Fruit fly (Drosophila melanogaster) whole organism, embryonic: ENCODE measurements around the gene Jarid2.

Experiments used
- Abd-B ChIP-seq: fragments of 200-800 bp; sonication (Bioruptor generic); optimal IDR thresholded peaks from 2 replicates; lab custom pipeline; 2018; ENCODE audit warnings: missing biosample characterization, mild to moderate bottlenecking, missing genetic modification characterization, moderate library complexity
- Adf1 ChIP-seq: fragments of 200-800 bp; sonication (Bioruptor generic); IDR thresholded peaks from 2 replicates; pipeline ENCODE4 v1.3.6; 2022; ENCODE audit warnings: missing biosample characterization, missing genetic modification characterization
- CG10431 ChIP-seq: fragments of 200-800 bp; sonication (Bioruptor generic); optimal IDR thresholded peaks from 3 replicates; lab custom pipeline; 2018; ENCODE audit warnings: missing biosample characterization, mild to moderate bottlenecking, missing genetic modification characterization
- CG12236 ChIP-seq: fragments of 200-800 bp; sonication (Bioruptor generic); optimal IDR thresholded peaks from 2 replicates; lab custom pipeline; 2016; ENCODE audit warnings: missing biosample characterization, missing genetic modification characterization
- CG14441 ChIP-seq: fragments of 200-800 bp; sonication (Bioruptor generic); IDR thresholded peaks from 2 replicates; pipeline ENCODE4 v1.3.6; 2022; ENCODE audit warnings: missing biosample characterization, missing genetic modification characterization
- CG15073 ChIP-seq: fragments of 200-800 bp; sonication (Bioruptor generic); optimal IDR thresholded peaks from 2 replicates; lab custom pipeline; 2016; ENCODE audit warnings: missing biosample characterization, missing genetic modification characterization
- CG16863 ChIP-seq: fragments of 200-800 bp; sonication (Bioruptor generic); optimal IDR thresholded peaks from 3 replicates; lab custom pipeline; 2016; ENCODE audit warnings: missing biosample characterization, missing genetic modification characterization
- CG17385 ChIP-seq: fragments of 200-800 bp; sonication (Bioruptor generic); optimal IDR thresholded peaks from 3 replicates; lab custom pipeline; 2018; ENCODE audit warnings: missing biosample characterization, mild to moderate bottlenecking, missing genetic modification characterization
- CG2120 ChIP-seq: fragments of 200-800 bp; sonication (Bioruptor generic); optimal IDR thresholded peaks from 3 replicates; lab custom pipeline; 2016; ENCODE audit warnings: missing biosample characterization, missing genetic modification characterization
- CG2199 ChIP-seq: fragments of 200-800 bp; sonication (Bioruptor generic); IDR thresholded peaks from 3 replicates; pipeline ENCODE4 v1.3.6; 2022; ENCODE audit warnings: missing biosample characterization, missing genetic modification characterization
- CG30020 ChIP-seq: fragments of 200-800 bp; optimal IDR thresholded peaks from 2 replicates; lab custom pipeline; 2019; ENCODE audit warnings: missing biosample characterization, mild to moderate bottlenecking, missing genetic modification characterization, moderate library complexity
- CG30431 ChIP-seq: fragments of 200-800 bp; sonication (Bioruptor generic); optimal IDR thresholded peaks from 2 replicates; lab custom pipeline; 2017; ENCODE audit warnings: missing biosample characterization, missing genetic modification characterization
- CG32532 ChIP-seq: fragments of 200-800 bp; sonication (Bioruptor generic); IDR thresholded peaks from 2 replicates; pipeline ENCODE4 v1.3.6; 2022; ENCODE audit warnings: missing biosample characterization, missing genetic modification characterization
- CG5953 ChIP-seq: fragments of 200-800 bp; sonication (Bioruptor generic); IDR thresholded peaks from 2 replicates; pipeline ENCODE4 v1.3.6; 2022; ENCODE audit warnings: missing biosample characterization, missing genetic modification characterization
- CG7372 ChIP-seq: fragments of 200-800 bp; sonication (Bioruptor generic); IDR thresholded peaks from 2 replicates; pipeline ENCODE4 v1.3.6; 2022; ENCODE audit warnings: missing biosample characterization, missing genetic modification characterization
- CG8359 ChIP-seq: fragments of 200-800 bp; sonication (Bioruptor generic); optimal IDR thresholded peaks from 2 replicates; lab custom pipeline; 2017; ENCODE audit warnings: missing biosample characterization, mild to moderate bottlenecking, missing genetic modification characterization, borderline replicate concordance
- CG8388 ChIP-seq: fragments of 200-800 bp; sonication (Bioruptor generic); optimal IDR thresholded peaks from 2 replicates; lab custom pipeline; 2019; ENCODE audit warnings: missing biosample characterization, mild to moderate bottlenecking, missing genetic modification characterization, moderate library complexity
- CG8944 ChIP-seq: fragments of 200-800 bp; sonication (Bioruptor generic); optimal IDR thresholded peaks from 3 replicates; lab custom pipeline; 2016; ENCODE audit warnings: missing biosample characterization, missing genetic modification characterization
- CG9797 ChIP-seq: fragments of 200-800 bp; sonication (Bioruptor generic); optimal IDR thresholded peaks from 3 replicates; lab custom pipeline; 2018; ENCODE audit warnings: missing biosample characterization, mild to moderate bottlenecking, missing genetic modification characterization
- Camta ChIP-seq: fragments of 200-800 bp; sonication (Bioruptor generic); optimal IDR thresholded peaks from 2 replicates; lab custom pipeline; 2016; ENCODE audit warnings: missing biosample characterization, missing genetic modification characterization
- Dbx ChIP-seq: fragments of 200-800 bp; sonication (Bioruptor generic); IDR thresholded peaks from 3 replicates; pipeline ENCODE4 v1.3.6; 2022; ENCODE audit warnings: missing biosample characterization, missing genetic modification characterization
- Dip2 ChIP-seq: fragments of 200-800 bp; sonication (Bioruptor generic); IDR thresholded peaks from 2 replicates; pipeline ENCODE4 v1.3.6; 2022; ENCODE audit warnings: missing biosample characterization, missing genetic modification characterization
- Dp ChIP-seq: fragments of 200-800 bp; sonication (Bioruptor generic); optimal IDR thresholded peaks from 2 replicates; lab custom pipeline; 2018; ENCODE audit warnings: missing biosample characterization, mild to moderate bottlenecking, missing genetic modification characterization, moderate library complexity
- E2f2 ChIP-seq: fragments of 200-800 bp; sonication (Bioruptor generic); IDR thresholded peaks from 2 replicates; pipeline ENCODE4 v1.3.6; 2022; ENCODE audit warnings: missing biosample characterization, missing genetic modification characterization
- ERR ChIP-seq: fragments of 200-800 bp; sonication (Bioruptor generic); optimal IDR thresholded peaks from 2 replicates; lab custom pipeline; 2016; ENCODE audit warnings: missing biosample characterization, missing genetic modification characterization
- HHEX ChIP-seq: fragments of 200-800 bp; sonication (Bioruptor generic); optimal IDR thresholded peaks from 3 replicates; lab custom pipeline; 2017; ENCODE audit warnings: missing biosample characterization, mild to moderate bottlenecking, missing genetic modification characterization, missing genetic modification reagents
- HmgZ ChIP-seq: fragments of 200-800 bp; sonication (Bioruptor generic); optimal IDR thresholded peaks from 2 replicates; lab custom pipeline; 2018; ENCODE audit warnings: missing biosample characterization, mild to moderate bottlenecking, missing genetic modification characterization
- Lim3 ChIP-seq: fragments of 200-800 bp; sonication (Bioruptor generic); IDR thresholded peaks from 2 replicates; pipeline ENCODE4 v1.3.6; 2022; ENCODE audit warnings: missing biosample characterization, missing genetic modification characterization
- Pdp1 ChIP-seq, 2 experiments: fragments of 200-800 bp; sonication (Bioruptor generic); optimal IDR thresholded peaks; 3 replicates each; lab custom pipeline; 2016; ENCODE audit warnings: missing biosample characterization in 2 of 2, missing genetic modification characterization in 2 of 2, mild to moderate bottlenecking in 1 of 2, moderate library complexity in 1 of 2
- TFAM ChIP-seq: fragments of 200-800 bp; sonication (Bioruptor generic); optimal IDR thresholded peaks from 2 replicates; lab custom pipeline; 2017; ENCODE audit warnings: missing biosample characterization, missing genetic modification characterization, inconsistent platforms
- Vsx1 ChIP-seq: fragments of 200-800 bp; sonication (Bioruptor generic); optimal IDR thresholded peaks from 2 replicates; lab custom pipeline; 2017; ENCODE audit warnings: missing biosample characterization, mild to moderate bottlenecking, missing genetic modification characterization, missing genetic modification reagents
- Xrp1 ChIP-seq: fragments of 200-800 bp; sonication (Bioruptor generic); IDR thresholded peaks from 2 replicates; pipeline ENCODE4 v1.3.6; 2022; ENCODE audit warnings: missing biosample characterization, missing genetic modification characterization
- YL-1 ChIP-seq: fragments of 200-800 bp; sonication (Bioruptor generic); optimal IDR thresholded peaks from 3 replicates; lab custom pipeline; 2017; ENCODE audit warnings: missing biosample characterization, mild to moderate bottlenecking, missing genetic modification characterization
- ac ChIP-seq: fragments of 200-800 bp; sonication (Bioruptor generic); optimal IDR thresholded peaks from 3 replicates; lab custom pipeline; 2017; ENCODE audit warnings: missing biosample characterization, mild to moderate bottlenecking, missing genetic modification characterization
- bab2 ChIP-seq: fragments of 200-800 bp; sonication (Bioruptor generic); optimal IDR thresholded peaks from 2 replicates; lab custom pipeline; 2016; ENCODE audit warnings: missing biosample characterization, missing genetic modification characterization
- cas ChIP-seq: fragments of 200-800 bp; sonication (Bioruptor generic); IDR thresholded peaks from 2 replicates; pipeline ENCODE4 v1.3.6; 2022; ENCODE audit warnings: missing biosample characterization, missing genetic modification characterization
- caup ChIP-seq: fragments of 200-800 bp; sonication (Bioruptor generic); optimal IDR thresholded peaks from 3 replicates; lab custom pipeline; 2017; ENCODE audit warnings: missing biosample characterization, mild to moderate bottlenecking, missing genetic modification characterization, moderate library complexity; ENCODE audit not compliant: severe bottlenecking
- dysf ChIP-seq: fragments of 200-800 bp; sonication (Bioruptor generic); IDR thresholded peaks from 3 replicates; pipeline ENCODE4 v1.3.6; 2022; ENCODE audit warnings: missing biosample characterization, missing genetic modification characterization
- gsb-n ChIP-seq: fragments of 200-800 bp; sonication (Bioruptor generic); optimal IDR thresholded peaks from 3 replicates; lab custom pipeline; 2018; ENCODE audit warnings: missing biosample characterization, mild to moderate bottlenecking, missing genetic modification characterization
- ind ChIP-seq: fragments of 200-800 bp; sonication (Bioruptor generic); optimal IDR thresholded peaks from 3 replicates; lab custom pipeline; 2016; ENCODE audit warnings: missing biosample characterization, missing genetic modification characterization
- lab ChIP-seq: fragments of 200-800 bp; sonication (Bioruptor generic); optimal IDR thresholded peaks from 3 replicates; lab custom pipeline; 2017; ENCODE audit warnings: missing biosample characterization, missing genetic modification characterization, mild to moderate bottlenecking, moderate library complexity, missing genetic modification reagents
- mam ChIP-seq: fragments of 200-800 bp; sonication (Bioruptor generic); optimal IDR thresholded peaks from 3 replicates; lab custom pipeline; 2016; ENCODE audit warnings: missing biosample characterization, missing genetic modification characterization
- odd ChIP-seq: fragments of 200-800 bp; sonication (Bioruptor generic); optimal IDR thresholded peaks from 2 replicates; lab custom pipeline; 2017; ENCODE audit warnings: missing biosample characterization, mild to moderate bottlenecking, missing genetic modification characterization
- pfk ChIP-seq: fragments of 200-800 bp; sonication (Bioruptor generic); optimal IDR thresholded peaks from 2 replicates; lab custom pipeline; 2018; ENCODE audit warnings: missing biosample characterization, mild to moderate bottlenecking, missing genetic modification characterization, moderate library complexity
- pho ChIP-seq: fragments of 200-800 bp; sonication (Bioruptor generic); optimal IDR thresholded peaks from 2 replicates; lab custom pipeline; 2016; ENCODE audit warnings: missing biosample characterization, missing genetic modification characterization
- sens-2 ChIP-seq: fragments of 200-800 bp; sonication (Bioruptor generic); IDR thresholded peaks from 2 replicates; pipeline ENCODE4 v1.3.6; 2022; ENCODE audit warnings: missing biosample characterization, missing genetic modification characterization
- tin ChIP-seq: fragments of 200-800 bp; sonication (Bioruptor generic); optimal IDR thresholded peaks from 3 replicates; lab custom pipeline; 2016; ENCODE audit warnings: missing biosample characterization, missing genetic modification characterization
- tll ChIP-seq, 2 experiments: fragments of 200-800 bp in 1 of 2; fragments of >200 bp in 1 of 2; sonication (Bioruptor generic) in 1 of 2; optimal IDR thresholded peaks; 2 replicates each; lab custom pipeline; 2017 to 2019; ENCODE audit warnings: missing biosample characterization in 2 of 2, missing genetic modification characterization in 2 of 2, mild to moderate bottlenecking in 1 of 2, moderate library complexity in 1 of 2
- vfl ChIP-seq: fragments of 200-800 bp; sonication (Bioruptor generic); optimal IDR thresholded peaks from 2 replicates; lab custom pipeline; 2016; ENCODE audit warnings: missing biosample characterization, missing genetic modification characterization

Jarid2 gene

dm6 chr3L:9511287-9512256, 34.7 kb downstream of the Jarid2 start, which contains the start of gene RpS9 (continued):
- TF ChIP-seq E2f2 (GFP tag; lab: Robert Waterston, UW) (peak; percentile 28; the same call in 1 of the 2 replicates), TFAM (GFP tag; lab: Kevin White, UChicago) (no peak), CG8359 (no peak), Dbx (GFP tag; lab: Robert Waterston, UW) (0 out of 3 replicates have a peak, but pooled peaks have one; percentile 41), odd (GFP tag; lab: Kevin White, UChicago) (peak; percentile 48), CG14441 (GFP tag; lab: Robert Waterston, UW) (no peak), ac (GFP tag; lab: Kevin White, UChicago) (peak; percentile 29), CG8388 (GFP tag; lab: Kevin White, UChicago) (peak; percentile 7), Dip2 (GFP tag; lab: Robert Waterston, UW) (no peak), ERR (GFP tag; lab: Kevin White, UChicago) (no peak), vfl (GFP tag; lab: Kevin White, UChicago) (no peak), Camta (GFP tag; lab: Kevin White, UChicago) (peak; percentile 24), bab2 (no peak), CG12236 (GFP tag; lab: Kevin White, UChicago) (no peak), CG5953 (GFP tag; lab: Robert Waterston, UW) (no peak), gsb-n (tag; lab: Kevin White, UChicago) (peak; percentile 11), CG17385 (peak; percentile 36), CG9797 (GFP tag; lab: Kevin White, UChicago) (peak; percentile 74), Adf1 (GFP tag; lab: Robert Waterston, UW) (no peak), Pdp1 (GFP tag; optimal IDR thresholded peaks at IDR 0.05; lab: Kevin White, UChicago) (no peak), CG7372 (GFP tag; lab: Robert Waterston, UW) (no peak), CG16863 (GFP tag; lab: Kevin White, UChicago) (no peak), CG2199 (peak; percentile 61), Lim3 (GFP tag; lab: Robert Waterston, UW) (no peak), YL-1 (GFP tag; lab: Kevin White, UChicago) (peak; percentile 89), CG32532 (GFP tag; lab: Robert Waterston, UW) (peak; percentile 38; the same call in 1 of the 2 replicates), ind (GFP tag; lab: Kevin White, UChicago) (no peak), CG10431 (no peak), HmgZ (tag; lab: Kevin White, UChicago) (peak; percentile 19), Abd-B (GFP tag; lab: Kevin White, UChicago) (peak; percentile 11), cas (GFP tag; lab: Robert Waterston, UW) (no peak), CG15073 (GFP tag; lab: Kevin White, UChicago) (no peak), Vsx1 (no peak), lab (GFP tag; lab: Kevin White, UChicago) (peak; percentile 58), CG30020 (no peak), Dp (GFP tag; lab: Kevin White, UChicago) (peak; percentile 8), pfk (peak; percentile 70), dysf (GFP tag; lab: Robert Waterston, UW) (no peak; the same call in 2 of the 3 replicates), CG2120 (no peak), CG8944 (GFP tag; lab: Kevin White, UChicago) (no peak), mam (GFP tag; lab: Kevin White, UChicago) (no peak), pho (peak; percentile 5), HHEX (GFP tag; lab: Kevin White, UChicago) (peak; percentile 46), tin (no peak), Xrp1 (GFP tag; lab: Robert Waterston, UW) (0 out of 2 replicates have a peak, but pooled peaks have one; percentile 21), caup (GFP tag; lab: Kevin White, UChicago) (no peak), CG30431 (GFP tag; lab: Kevin White, UChicago) (no peak), sens-2 (GFP tag; lab: Robert Waterston, UW) (no peak), tll (GFP tag; optimal IDR thresholded peaks at IDR 0.05; lab: Kevin White, UChicago) (no peak)
